Worm (Caenorhabditis elegans) whole organism, L4 larva: ENCODE measurements around the gene F59D12.5.

Experiments used
- hlh-30 ChIP-seq: sonication (generic microtip); optimal IDR thresholded peaks from 2 replicates; lab custom pipeline; 2017; ENCODE audit warnings: antibody characterized with exemption, mild to moderate bottlenecking, missing genetic modification characterization, missing compliant biosample characterization; ENCODE audit not compliant: insufficient read depth
- saeg-2 ChIP-seq: fragments of 200-800 bp; sonication (Bioruptor generic); IDR thresholded peaks from 2 replicates; pipeline ENCODE4 v1.3.6; 2022; ENCODE audit warnings: missing genetic modification reagents, missing genetic modification characterization, missing compliant biosample characterization

- TF ChIP-seq saeg-2 (no peak), hlh-30 (tag; lab: Kevin White, UChicago) (no peak)
Observed at ce11 chrX:15693466-15693865, 46.3 kb upstream of the F59D12.5 start.
